Worm (Caenorhabditis elegans) whole organism, young adult: ENCODE results near the gene Y116A8C.25.

Source experiments
- B0019.2 ChIP-seq: fragments of 200-800 bp; sonication (Bioruptor generic); conservative IDR thresholded peaks from 2 replicates; pipeline ENCODE4 v1.3.6; 2022; ENCODE audit warnings: missing genetic modification reagents, missing genetic modification characterization, missing compliant biosample characterization
- B0261.1 ChIP-seq: sonication (generic microtip); optimal IDR thresholded peaks from 2 replicates; lab custom pipeline; 2016; ENCODE audit warnings: mild to moderate bottlenecking, missing genetic modification characterization, moderate library complexity, missing compliant biosample characterization
- C06A6.2 ChIP-seq: fragments of 200-800 bp; sonication (Bioruptor generic); conservative IDR thresholded peaks from 2 replicates; pipeline ENCODE4 v1.3.6; 2022; ENCODE audit warnings: missing genetic modification characterization, missing compliant biosample characterization
- D2030.7 ChIP-seq: fragments of 200-800 bp; sonication (Bioruptor generic); IDR thresholded peaks from 2 replicates; pipeline ENCODE4 v1.3.6; 2022; ENCODE audit warnings: missing genetic modification reagents, missing genetic modification characterization, missing compliant biosample characterization
- F22D6.2 ChIP-seq: sonication (generic microtip); optimal IDR thresholded peaks from 2 replicates; lab custom pipeline; 2016; ENCODE audit warnings: mild to moderate bottlenecking, missing genetic modification characterization, missing compliant biosample characterization
- F52B5.7 ChIP-seq: sonication (generic microtip); optimal IDR thresholded peaks from 2 replicates; lab custom pipeline; 2016; ENCODE audit warnings: mild to moderate bottlenecking, missing genetic modification characterization, missing compliant biosample characterization
- K12H6.12 ChIP-seq: fragments of 200-800 bp; sonication (Bioruptor generic); optimal IDR thresholded peaks from 2 replicates; lab custom pipeline; 2018; ENCODE audit warnings: mild to moderate bottlenecking, missing genetic modification characterization, missing compliant biosample characterization
- T07F8.4 ChIP-seq: sonication (generic microtip); optimal IDR thresholded peaks from 2 replicates; lab custom pipeline; 2016; ENCODE audit warnings: mild to moderate bottlenecking, missing genetic modification characterization, moderate library complexity, missing compliant biosample characterization
- Y53F4B.3 ChIP-seq: fragments of 200-800 bp; sonication (Bioruptor generic); IDR thresholded peaks from 2 replicates; pipeline ENCODE4 v1.3.6; 2022; ENCODE audit warnings: missing genetic modification reagents, missing genetic modification characterization, missing compliant biosample characterization
- attf-5 ChIP-seq: fragments of 200-800 bp; sonication (Bioruptor generic); optimal IDR thresholded peaks from 2 replicates; lab custom pipeline; 2018; ENCODE audit warnings: mild to moderate bottlenecking, missing genetic modification characterization, missing compliant biosample characterization
- cebp-2 ChIP-seq: fragments of 200-800 bp; sonication (Bioruptor generic); IDR thresholded peaks from 2 replicates; pipeline ENCODE4 v1.3.6; 2022; ENCODE audit warnings: missing genetic modification characterization, missing compliant biosample characterization
- ceh-100 ChIP-seq: fragments of 200-800 bp; sonication (Bioruptor generic); IDR thresholded peaks from 2 replicates; pipeline ENCODE4 v1.3.6; 2022; ENCODE audit warnings: missing genetic modification reagents, missing genetic modification characterization, missing compliant biosample characterization
- ceh-27 ChIP-seq: fragments of 200-800 bp; sonication (Bioruptor generic); optimal IDR thresholded peaks from 2 replicates; lab custom pipeline; 2018; ENCODE audit warnings: mild to moderate bottlenecking, missing genetic modification characterization, moderate library complexity, missing compliant biosample characterization
- ceh-91 ChIP-seq: fragments of 200-800 bp; sonication (Bioruptor generic); IDR thresholded peaks from 2 replicates; pipeline ENCODE4 v1.3.6; 2022; ENCODE audit warnings: missing genetic modification reagents, missing genetic modification characterization, missing compliant biosample characterization
- dox-1 ChIP-seq: fragments of 200-800 bp; sonication (Bioruptor generic); IDR thresholded peaks from 2 replicates; pipeline ENCODE4 v1.3.6; 2022; ENCODE audit warnings: missing genetic modification reagents, missing genetic modification characterization, missing compliant biosample characterization
- dpff-1 ChIP-seq: sonication (generic microtip); optimal IDR thresholded peaks from 2 replicates; lab custom pipeline; 2017; ENCODE audit warnings: mild to moderate bottlenecking, missing genetic modification characterization, missing compliant biosample characterization
- hmg-1.2 ChIP-seq: fragments of 200-800 bp; sonication (Bioruptor generic); IDR thresholded peaks from 2 replicates; pipeline ENCODE4 v1.3.6; 2022; ENCODE audit warnings: missing genetic modification reagents, missing genetic modification characterization, missing compliant biosample characterization
- hmg-20 ChIP-seq: fragments of 200-800 bp; sonication (Bioruptor generic); IDR thresholded peaks from 2 replicates; pipeline ENCODE4 v1.3.6; 2022; ENCODE audit warnings: missing genetic modification reagents, missing genetic modification characterization, missing compliant biosample characterization
- hsf-1 ChIP-seq: fragments of 200-800 bp; sonication (Bioruptor generic); IDR thresholded peaks from 2 replicates; pipeline ENCODE4 v1.3.6; 2022; ENCODE audit warnings: missing genetic modification reagents, missing genetic modification characterization, missing compliant biosample characterization
- lag-1 ChIP-seq: fragments of 200-800 bp; sonication (Bioruptor generic); IDR thresholded peaks from 2 replicates; pipeline ENCODE4 v1.3.6; 2022; ENCODE audit warnings: missing genetic modification reagents, missing genetic modification characterization, missing compliant biosample characterization
- let-526 ChIP-seq: fragments of 200-800 bp; sonication (Bioruptor generic); IDR thresholded peaks from 2 replicates; pipeline ENCODE4 v1.3.6; 2022; ENCODE audit warnings: missing genetic modification reagents, missing genetic modification characterization, missing compliant biosample characterization
- let-607 ChIP-seq, 2 experiments: fragments of 200-800 bp in 1 of 2; sonication (Bioruptor generic) in 1 of 2; sonication (generic microtip) in 1 of 2; optimal IDR thresholded peaks; 2 replicates each; lab custom pipeline; 2016 to 2018; ENCODE audit warnings: mild to moderate bottlenecking in 2 of 2, missing compliant biosample characterization in 2 of 2, missing genetic modification characterization in 2 of 2, moderate library complexity in 2 of 2, missing genotype in 1 of 2
- lin-35 ChIP-seq, 3 experiments: fragments of 150-350 bp in 2 of 3; sonication (generic microtip) in 1 of 3; optimal IDR thresholded peaks; 2 replicates each; lab custom pipeline; 2014 to 2018; ENCODE audit warnings: missing biosample characterization in 3 of 3, missing genetic modification characterization in 3 of 3, missing genetic modification reagents in 3 of 3
- lin-40 ChIP-seq: sonication (generic microtip); optimal IDR thresholded peaks from 2 replicates; lab custom pipeline; 2016; ENCODE audit warnings: missing genetic modification characterization, mild to moderate bottlenecking, missing compliant biosample characterization, missing genotype, missing genetic modification reagents
- madf-8 ChIP-seq: fragments of 200-800 bp; sonication (Bioruptor generic); conservative IDR thresholded peaks from 2 replicates; pipeline ENCODE4 v1.3.6; 2022; ENCODE audit warnings: missing genetic modification reagents, missing genetic modification characterization, missing compliant biosample characterization
- mel-28 ChIP-seq: sonication (generic microtip); optimal IDR thresholded peaks from 2 replicates; lab custom pipeline; 2016; ENCODE audit warnings: borderline replicate concordance, mild to moderate bottlenecking, missing genetic modification characterization, missing compliant biosample characterization
- nfya-2 ChIP-seq: fragments of 200-800 bp; sonication (Bioruptor generic); IDR thresholded peaks from 2 replicates; pipeline ENCODE4 v1.3.6; 2022; ENCODE audit warnings: missing genetic modification reagents, missing genetic modification characterization, missing compliant biosample characterization
- nfyb-1 ChIP-seq: fragments of 200-800 bp; sonication (Bioruptor generic); IDR thresholded peaks from 2 replicates; pipeline ENCODE4 v1.3.6; 2022; ENCODE audit warnings: missing genetic modification reagents, missing genetic modification characterization, missing compliant biosample characterization
- nhr-120 ChIP-seq: fragments of 200-800 bp; sonication (Bioruptor generic); IDR thresholded peaks from 2 replicates; pipeline ENCODE4 v1.3.6; 2022; ENCODE audit warnings: missing genetic modification characterization, missing compliant biosample characterization
- nhr-90 ChIP-seq: sonication (generic microtip); optimal IDR thresholded peaks from 2 replicates; lab custom pipeline; 2016; ENCODE audit warnings: missing genotype, mild to moderate bottlenecking, missing genetic modification characterization, missing compliant biosample characterization
- pha-4 ChIP-seq: fragments of 150-350 bp; sonication (generic microtip); optimal IDR thresholded peaks from 2 replicates; lab custom pipeline; 2014; ENCODE audit warnings: missing biosample characterization, missing genetic modification reagents, missing genetic modification characterization
- repo-1 ChIP-seq: sonication (generic microtip); optimal IDR thresholded peaks from 2 replicates; lab custom pipeline; 2017; ENCODE audit warnings: mild to moderate bottlenecking, missing genetic modification characterization, missing compliant biosample characterization
- sdz-38 ChIP-seq: sonication (generic microtip); optimal IDR thresholded peaks from 2 replicates; lab custom pipeline; 2016; ENCODE audit warnings: missing genotype, missing genetic modification characterization, missing compliant biosample characterization
- snpc-4 ChIP-seq, 5 experiments: fragments of 150-350 bp in 1 of 5; sonication (generic microtip) in 4 of 5; optimal IDR thresholded peaks; 2 replicates each; lab custom pipeline; 2014 to 2018; ENCODE audit warnings: missing genetic modification characterization in 5 of 5, missing biosample characterization in 3 of 5, antibody characterized with exemption in 2 of 5, mild to moderate bottlenecking in 2 of 5, missing compliant biosample characterization in 2 of 5, missing genotype in 2 of 5, moderate library complexity in 2 of 5, missing genetic modification reagents in 1 of 5
- sptf-2 ChIP-seq: fragments of 200-800 bp; sonication (Bioruptor generic); optimal IDR thresholded peaks from 2 replicates; lab custom pipeline; 2018; ENCODE audit warnings: mild to moderate bottlenecking, missing genetic modification characterization, missing compliant biosample characterization
- tbx-9 ChIP-seq: sonication (generic microtip); optimal IDR thresholded peaks from 2 replicates; lab custom pipeline; 2016; ENCODE audit warnings: borderline replicate concordance, missing genetic modification characterization, inconsistent platforms, missing compliant biosample characterization
- tlf-1 ChIP-seq: fragments of 200-800 bp; sonication (Bioruptor generic); optimal IDR thresholded peaks from 2 replicates; lab custom pipeline; 2018; ENCODE audit warnings: mild to moderate bottlenecking, missing genetic modification characterization, missing compliant biosample characterization
- xnd-1 ChIP-seq: sonication (generic microtip); optimal IDR thresholded peaks from 2 replicates; lab custom pipeline; 2016; ENCODE audit warnings: missing genotype, missing genetic modification reagents, missing genetic modification characterization, missing compliant biosample characterization
- ztf-18 ChIP-seq: sonication (generic microtip); optimal IDR thresholded peaks from 2 replicates; lab custom pipeline; 2016; ENCODE audit warnings: missing genotype, mild to moderate bottlenecking, missing genetic modification characterization, missing compliant biosample characterization

Gene Y116A8C.25

DNA sequence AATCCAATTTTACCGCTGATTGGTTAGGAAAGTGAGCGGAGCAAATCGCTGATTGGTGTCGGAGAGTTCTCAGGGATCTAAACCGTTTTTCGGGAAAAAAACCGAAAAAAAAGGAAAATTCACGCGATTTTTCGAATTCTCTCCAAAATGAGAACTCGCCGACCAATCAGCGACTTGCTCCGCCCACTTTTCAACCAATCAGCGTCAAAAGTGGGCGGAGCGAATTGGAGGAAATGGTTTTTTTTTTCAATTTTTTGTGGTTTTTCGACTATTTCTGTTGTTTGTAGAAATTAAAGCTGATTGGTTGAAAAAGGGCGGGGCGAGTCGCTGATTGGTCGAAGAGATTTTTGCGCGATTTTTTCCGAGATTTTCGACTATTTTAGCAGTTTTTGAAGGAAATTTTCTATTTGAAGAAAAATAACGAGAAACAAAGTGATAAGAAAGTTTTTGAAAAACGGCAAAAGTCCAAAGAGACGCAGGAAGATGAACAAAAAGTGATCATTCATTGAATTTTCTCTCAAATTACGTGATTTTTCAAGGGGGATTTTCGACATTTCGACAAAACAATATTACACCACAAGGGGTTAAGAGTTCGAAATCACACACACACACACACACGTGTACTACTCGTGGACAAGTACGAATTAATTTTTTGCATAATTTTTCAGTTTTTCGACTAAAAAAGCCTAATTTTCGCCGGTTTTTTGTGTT lies 22.2 kb upstream of the Y116A8C.25 start:
- TF ChIP-seq nfya-2 (GFP tag; lab: Robert Waterston, UW) (0 out of 2 replicates have a peak, but pooled peaks have one; percentile 53), ceh-100 (GFP tag; lab: Robert Waterston, UW) (no peak), nfyb-1 (peak; percentile 93)

DNA sequence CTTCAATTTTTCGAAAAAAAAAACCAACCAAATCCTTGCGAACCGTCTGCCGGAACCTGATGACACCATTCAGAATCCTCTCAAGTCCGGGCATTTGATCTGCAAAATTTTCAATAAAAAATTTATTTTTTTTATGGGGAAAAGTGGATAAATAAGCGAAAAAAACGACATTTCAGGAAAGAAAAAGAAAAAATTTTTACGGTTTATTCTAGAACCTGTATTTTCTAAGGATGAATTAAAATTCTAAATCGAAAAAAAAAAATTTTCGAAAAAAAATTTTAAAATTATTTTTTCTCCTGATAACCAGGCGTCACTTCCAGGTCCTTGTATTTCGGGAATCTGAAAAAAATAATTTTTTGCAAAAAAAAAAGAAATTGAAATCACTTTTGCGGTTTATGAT lies 21.6 kb upstream of the Y116A8C.25 start, which contains the start of gene bca-2:
Gene bca-2 (minus strand): TSS at position 101 of the 400 bp plus-strand sequence.
- TF ChIP-seq madf-8 (GFP tag; lab: Robert Waterston, UW) (no peak), lag-1 (GFP tag; lab: Robert Waterston, UW) (no peak), repo-1 (tag; lab: Kevin White, UChicago) (no peak), T07F8.4 (tag; lab: Kevin White, UChicago) (no peak), nfya-2 (GFP tag; lab: Robert Waterston, UW) (no peak), mel-28 (tag; lab: Kevin White, UChicago) (no peak), B0019.2 (GFP tag; lab: Robert Waterston, UW) (no peak), Y53F4B.3 (GFP tag; lab: Robert Waterston, UW) (no peak), lin-35 (GFP tag; optimal IDR thresholded peaks at IDR 0.05; lab: Kevin White, UChicago) (no peak), K12H6.12 (no peak), dox-1 (GFP tag; lab: Robert Waterston, UW) (no peak), nhr-90 (tag; lab: Kevin White, UChicago) (no peak), ceh-91 (GFP tag; lab: Robert Waterston, UW) (no peak), cebp-2 (GFP tag; lab: Robert Waterston, UW) (no peak), C06A6.2 (GFP tag; lab: Robert Waterston, UW) (no peak), nhr-120 (no peak), hsf-1 (GFP tag; lab: Robert Waterston, UW) (no peak), hmg-1.2 (GFP tag; lab: Robert Waterston, UW) (no peak), dpff-1 (tag; lab: Kevin White, UChicago) (no peak)

DNA sequence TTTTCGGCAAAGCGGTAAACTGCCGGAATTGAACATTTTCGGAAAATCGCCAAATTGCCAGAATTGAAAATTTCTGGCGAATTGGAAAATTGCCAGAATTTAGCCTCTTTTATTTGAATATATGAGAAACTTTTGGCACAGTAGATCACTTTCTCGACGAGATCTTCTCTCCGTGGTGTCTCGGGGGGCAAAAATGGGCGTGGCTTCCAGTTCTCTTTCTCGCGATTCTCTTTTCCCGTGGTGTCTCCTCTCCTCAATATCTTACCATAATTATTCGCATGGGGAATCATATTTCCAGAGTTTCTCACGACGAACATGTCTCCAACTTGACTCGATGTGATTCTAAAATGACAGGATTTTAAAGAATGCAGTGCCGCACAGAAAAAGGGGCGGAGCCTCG lies 20.6 kb upstream of the Y116A8C.25 start:
- TF ChIP-seq C06A6.2 (GFP tag; lab: Robert Waterston, UW), result no peak
- no peak for TF ChIP-seq F22D6.2
- TF ChIP-seq attf-5 (GFP tag; lab: Kevin White, UChicago), result no peak
- no peak for TF ChIP-seq ztf-18 (tag; lab: Kevin White, UChicago)
- TF ChIP-seq snpc-4 (GFP tag; optimal IDR thresholded peaks at IDR 0.05; lab: Kevin White, UChicago), result no peak
- peak in 1 of 4 experiments; percentile 4 for TF ChIP-seq snpc-4 (tag; optimal IDR thresholded peaks at IDR 0.05; lab: Kevin White, UChicago)
- no peak for TF ChIP-seq let-526
- TF ChIP-seq D2030.7 (GFP tag; lab: Robert Waterston, UW), result no peak
- no peak for TF ChIP-seq cebp-2 (GFP tag; lab: Robert Waterston, UW)

DNA sequence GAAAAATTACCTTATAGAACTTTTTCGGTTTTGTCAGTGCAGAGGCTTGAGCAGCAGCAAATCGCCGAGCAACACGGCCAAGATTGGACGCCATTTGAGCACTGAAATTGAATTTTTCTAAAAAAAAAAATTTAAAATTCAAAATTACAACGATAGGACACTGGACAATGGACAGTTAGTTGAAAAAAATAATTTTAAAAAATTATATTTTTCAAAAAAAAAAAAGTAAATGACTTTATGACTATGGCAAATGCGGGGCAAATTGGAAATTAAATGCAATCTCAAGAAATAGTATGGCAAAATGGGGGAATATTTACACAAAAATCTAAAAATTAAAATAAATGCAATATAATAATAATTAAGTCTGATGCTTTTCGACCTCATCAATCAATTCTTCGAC lies 17.6 kb upstream of the Y116A8C.25 start, which contains the start of gene Y116A8C.27:
Gene Y116A8C.27 (minus strand): TSS at position 101 of the 400 bp plus-strand sequence.
- TF ChIP-seq hmg-20 (GFP tag; lab: Robert Waterston, UW) (no peak), snpc-4 (GFP tag; optimal IDR thresholded peaks at IDR 0.05; lab: Kevin White, UChicago) (peak; percentile 4), snpc-4 (tag; optimal IDR thresholded peaks at IDR 0.05; lab: Kevin White, UChicago) (no peak)

DNA sequence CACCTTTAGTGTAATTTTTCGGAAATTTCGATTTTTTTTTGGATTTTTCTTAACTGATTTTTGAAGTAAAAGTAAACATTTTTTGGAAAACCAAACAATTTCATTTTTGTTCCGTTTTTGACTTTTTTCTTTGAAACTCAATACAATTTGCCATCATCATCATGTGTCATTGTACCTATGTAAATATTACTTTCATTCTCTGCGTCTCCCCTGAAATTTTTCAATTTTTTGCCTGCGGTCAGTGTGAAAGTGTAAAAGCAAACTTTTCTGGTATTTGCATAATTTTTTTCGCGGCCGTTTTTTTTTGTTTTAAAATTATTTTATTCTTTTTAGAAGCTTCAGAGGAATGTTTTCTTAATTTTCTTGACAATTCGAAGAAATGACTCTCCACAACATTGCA lies 15.2 kb upstream of the Y116A8C.25 start, which contains the start of gene Y116A8C.29:
Gene Y116A8C.29 (plus strand): TSS at position 328 of the 400 bp plus-strand sequence.
- no peak for TF ChIP-seq sptf-2 (GFP tag; lab: Kevin White, UChicago)
- TF ChIP-seq ceh-27 (GFP tag; lab: Kevin White, UChicago), result no peak
- peak; percentile 7; the same call in 1 of the 2 replicates for TF ChIP-seq hmg-1.2 (GFP tag; lab: Robert Waterston, UW)
- TF ChIP-seq lin-40 (tag; lab: Kevin White, UChicago), result no peak
- no peak for TF ChIP-seq let-607 (tag; optimal IDR thresholded peaks at IDR 0.05; lab: Kevin White, UChicago)
- TF ChIP-seq tbx-9 (tag; lab: Kevin White, UChicago), result no peak
- TF ChIP-seq nfya-2 (GFP tag; lab: Robert Waterston, UW), result no peak
- no peak for TF ChIP-seq sdz-38 (tag; lab: Kevin White, UChicago)
- TF ChIP-seq pha-4, result peak; percentile 36
- no peak for TF ChIP-seq B0261.1 (tag; lab: Kevin White, UChicago)
- TF ChIP-seq nhr-120, result no peak
- no peak for TF ChIP-seq xnd-1
- no peak for TF ChIP-seq F52B5.7 (tag; lab: Kevin White, UChicago)
- TF ChIP-seq tlf-1, result no peak
- no peak for TF ChIP-seq attf-5 (GFP tag; lab: Kevin White, UChicago)
